Worm (Caenorhabditis elegans): ENCODE measurements around the gene C11G10.1.

ce11 chrX:15176431-15176911 is 17.9 kb upstream of the C11G10.1 start, which contains the start of gene col-41:
- TF ChIP-seq unc-62 (GFP tag; optimal IDR thresholded peaks at IDR 0.05) = no peak
- no peak for TF ChIP-seq ztf-11 (tag; optimal IDR thresholded peaks at IDR 0.05)
- TF ChIP-seq nhr-76 (tag; optimal IDR thresholded peaks at IDR 0.05) = no peak
- no peak for TF ChIP-seq elt-3 (tag; optimal IDR thresholded peaks at IDR 0.05)
- TF ChIP-seq blmp-1 (tag; optimal IDR thresholded peaks at IDR 0.05) = no peak
- no peak for TF ChIP-seq sptf-1 (tag; optimal IDR thresholded peaks at IDR 0.05)
- TF ChIP-seq nhr-237 (tag; optimal IDR thresholded peaks at IDR 0.05) = no peak
- TF ChIP-seq elt-1 (tag; optimal IDR thresholded peaks at IDR 0.05; ENCODE audit: borderline replicate concordance, insufficient read depth) = no peak
- no peak for TF ChIP-seq mep-1 (tag; optimal IDR thresholded peaks at IDR 0.05)
